Worm (Caenorhabditis elegans): ENCODE measurements around the gene kle-2.

- TF ChIP-seq ceh-31 (tag; optimal IDR thresholded peaks at IDR 0.05) = no peak
- no peak for TF ChIP-seq rnt-1 (tag; optimal IDR thresholded peaks at IDR 0.05)
Measured at ce11 chrIII:7903427-7903826, 38.1 kb upstream of the kle-2 start.

Measured in whole organism, late embryonic.